Fruit fly (Drosophila melanogaster) whole organism, prepupa: ENCODE measurements around the gene Hira.

Experiments used
- Blimp-1 ChIP-seq: fragments of 200-800 bp; sonication (Bioruptor generic); optimal IDR thresholded peaks from 3 replicates; lab custom pipeline; 2017; ENCODE audit warnings: missing biosample characterization, missing genetic modification characterization, mild to moderate bottlenecking, moderate library complexity, missing genetic modification reagents
- CG10669 ChIP-seq: fragments of 200-800 bp; sonication (Bioruptor generic); optimal IDR thresholded peaks from 3 replicates; lab custom pipeline; 2018; ENCODE audit warnings: missing biosample characterization, mild to moderate bottlenecking, missing genetic modification characterization, moderate library complexity
- CG11294 ChIP-seq: fragments of 200-800 bp; sonication (Bioruptor generic); IDR thresholded peaks from 2 replicates; pipeline ENCODE4 v1.3.6; 2022; ENCODE audit warnings: missing biosample characterization, missing genetic modification characterization
- CG11902 ChIP-seq: fragments of 200-800 bp; sonication (Bioruptor generic); optimal IDR thresholded peaks from 3 replicates; lab custom pipeline; 2016; ENCODE audit warnings: missing biosample characterization, missing genetic modification characterization
- CG16779 ChIP-seq: fragments of 200-800 bp; sonication (Bioruptor generic); optimal IDR thresholded peaks from 3 replicates; lab custom pipeline; 2017; ENCODE audit warnings: missing biosample characterization, mild to moderate bottlenecking, missing genetic modification characterization
- CG31627 ChIP-seq: fragments of 200-800 bp; sonication (Bioruptor generic); optimal IDR thresholded peaks from 3 replicates; lab custom pipeline; 2016; ENCODE audit warnings: missing biosample characterization, missing genetic modification characterization
- CG32006 ChIP-seq: fragments of 200-800 bp; sonication (Bioruptor generic); optimal IDR thresholded peaks from 3 replicates; lab custom pipeline; 2017; ENCODE audit warnings: missing biosample characterization, mild to moderate bottlenecking, missing genetic modification characterization
- CG34406 ChIP-seq: fragments of 200-800 bp; sonication (Bioruptor generic); optimal IDR thresholded peaks from 3 replicates; lab custom pipeline; 2016; ENCODE audit warnings: missing biosample characterization, missing genetic modification characterization
- CG3919 ChIP-seq: fragments of 200-800 bp; sonication (Bioruptor generic); optimal IDR thresholded peaks from 3 replicates; lab custom pipeline; 2016; ENCODE audit warnings: missing biosample characterization, missing genetic modification characterization
- CG4318 ChIP-seq: fragments of 200-800 bp; sonication (Bioruptor generic); optimal IDR thresholded peaks from 3 replicates; lab custom pipeline; 2017; ENCODE audit warnings: missing biosample characterization, mild to moderate bottlenecking, missing genetic modification characterization
- CG6163 ChIP-seq: fragments of 200-800 bp; sonication (Bioruptor generic); IDR thresholded peaks from 3 replicates; pipeline ENCODE4 v1.3.6; 2022; ENCODE audit warnings: missing biosample characterization, missing genetic modification characterization
- CG6792 ChIP-seq: fragments of 200-800 bp; sonication (Bioruptor generic); optimal IDR thresholded peaks from 3 replicates; lab custom pipeline; 2016; ENCODE audit warnings: missing biosample characterization, missing genetic modification characterization
- CG6808 ChIP-seq: fragments of 200-800 bp; sonication (Bioruptor generic); optimal IDR thresholded peaks from 3 replicates; lab custom pipeline; 2017; ENCODE audit warnings: missing biosample characterization, missing genetic modification characterization, mild to moderate bottlenecking, moderate library complexity, missing genetic modification reagents
- CG6854 ChIP-seq: fragments of 200-800 bp; sonication (Bioruptor generic); optimal IDR thresholded peaks from 2 replicates; lab custom pipeline; 2017; ENCODE audit warnings: missing biosample characterization, mild to moderate bottlenecking, missing genetic modification characterization
- CG7368 ChIP-seq: fragments of 200-800 bp; sonication (Bioruptor generic); optimal IDR thresholded peaks from 3 replicates; lab custom pipeline; 2016; ENCODE audit warnings: missing biosample characterization, missing genetic modification characterization
- CG9139 ChIP-seq: fragments of 200-800 bp; sonication (Bioruptor generic); optimal IDR thresholded peaks from 3 replicates; lab custom pipeline; 2017; ENCODE audit warnings: missing biosample characterization, mild to moderate bottlenecking, missing genetic modification characterization
- Eip75B ChIP-seq: fragments of 200-800 bp; sonication (Bioruptor generic); optimal IDR thresholded peaks from 3 replicates; lab custom pipeline; 2016; ENCODE audit warnings: missing biosample characterization, missing genetic modification characterization
- Eip78C ChIP-seq: fragments of 200-800 bp; sonication (Bioruptor generic); peaks from one replicate; lab custom pipeline; 2016; ENCODE audit warnings: missing biosample characterization, missing genetic modification characterization
- Eip93F ChIP-seq: fragments of 200-800 bp; sonication (Bioruptor generic); optimal IDR thresholded peaks from 2 replicates; lab custom pipeline; 2016; ENCODE audit warnings: missing biosample characterization, mild to moderate bottlenecking, missing genetic modification characterization
- Ets21C ChIP-seq: fragments of 200-800 bp; sonication (Bioruptor generic); optimal IDR thresholded peaks from 3 replicates; lab custom pipeline; 2016; ENCODE audit warnings: missing biosample characterization, missing genetic modification characterization
- Ets96B ChIP-seq: fragments of 200-800 bp; optimal IDR thresholded peaks from 2 replicates; lab custom pipeline; 2019; ENCODE audit warnings: missing biosample characterization, mild to moderate bottlenecking, missing genetic modification characterization, moderate library complexity
- Gug ChIP-seq: fragments of 200-800 bp; sonication (Bioruptor generic); IDR thresholded peaks from 2 replicates; pipeline ENCODE4 v1.3.6; 2022; ENCODE audit warnings: missing biosample characterization, missing genetic modification characterization
- Hr39 ChIP-seq: fragments of 200-800 bp; sonication (Bioruptor generic); optimal IDR thresholded peaks from 2 replicates; lab custom pipeline; 2016; ENCODE audit warnings: missing biosample characterization, missing genetic modification characterization
- Hr4 ChIP-seq: fragments of 200-800 bp; sonication (Bioruptor generic); optimal IDR thresholded peaks from 3 replicates; lab custom pipeline; 2016; ENCODE audit warnings: missing biosample characterization, missing genetic modification characterization
- Lpt ChIP-seq: fragments of 200-800 bp; sonication (Bioruptor generic); optimal IDR thresholded peaks from 3 replicates; lab custom pipeline; 2016; ENCODE audit warnings: missing biosample characterization, missing genetic modification characterization
- Met ChIP-seq: fragments of 200-800 bp; sonication (Bioruptor generic); optimal IDR thresholded peaks from 3 replicates; lab custom pipeline; 2016; ENCODE audit warnings: missing biosample characterization, missing genetic modification characterization
- OdsH ChIP-seq: fragments of 200-800 bp; sonication (Bioruptor generic); optimal IDR thresholded peaks from 3 replicates; lab custom pipeline; 2016; ENCODE audit warnings: missing biosample characterization, missing genetic modification characterization
- Sox102F ChIP-seq: fragments of 200-800 bp; sonication (Bioruptor generic); optimal IDR thresholded peaks from 2 replicates; lab custom pipeline; 2016; ENCODE audit warnings: missing biosample characterization, mild to moderate bottlenecking, missing genetic modification characterization
- Sox14 ChIP-seq: fragments of 200-800 bp; sonication (Bioruptor generic); optimal IDR thresholded peaks from 3 replicates; lab custom pipeline; 2016; ENCODE audit warnings: missing biosample characterization, missing genetic modification characterization
- Sox15 ChIP-seq: fragments of 200-800 bp; sonication (Bioruptor generic); optimal IDR thresholded peaks from 3 replicates; lab custom pipeline; 2016; ENCODE audit warnings: missing biosample characterization, missing genetic modification characterization
- achi ChIP-seq: fragments of 200-800 bp; sonication (Bioruptor generic); optimal IDR thresholded peaks from 3 replicates; lab custom pipeline; 2016; ENCODE audit warnings: missing biosample characterization, missing genetic modification characterization
- acj6 ChIP-seq: fragments of 200-800 bp; sonication (Bioruptor generic); optimal IDR thresholded peaks from 3 replicates; lab custom pipeline; 2016; ENCODE audit warnings: missing biosample characterization, missing genetic modification characterization
- cyc ChIP-seq: fragments of 200-800 bp; sonication (Bioruptor generic); optimal IDR thresholded peaks from 3 replicates; lab custom pipeline; 2016; ENCODE audit warnings: missing biosample characterization, missing genetic modification characterization
- dac ChIP-seq: fragments of 200-800 bp; sonication (Bioruptor generic); optimal IDR thresholded peaks from 2 replicates; lab custom pipeline; 2017; ENCODE audit warnings: missing biosample characterization, mild to moderate bottlenecking, missing genetic modification characterization
- dsx ChIP-seq: fragments of 200-800 bp; optimal IDR thresholded peaks from 3 replicates; lab custom pipeline; 2019; ENCODE audit warnings: missing biosample characterization, mild to moderate bottlenecking, missing genetic modification characterization, moderate library complexity; ENCODE audit not compliant: poor library complexity, severe bottlenecking
- fd85E ChIP-seq: fragments of 200-800 bp; sonication (Bioruptor generic); optimal IDR thresholded peaks from 3 replicates; lab custom pipeline; 2016; ENCODE audit warnings: missing biosample characterization, missing genetic modification characterization
- fkh ChIP-seq: fragments of 200-800 bp; sonication (Bioruptor generic); optimal IDR thresholded peaks from 3 replicates; lab custom pipeline; 2017; ENCODE audit warnings: missing biosample characterization, mild to moderate bottlenecking, missing genetic modification characterization, moderate library complexity
- lz ChIP-seq: fragments of 200-800 bp; sonication (Bioruptor generic); optimal IDR thresholded peaks from 3 replicates; lab custom pipeline; 2016; ENCODE audit warnings: missing biosample characterization, missing genetic modification characterization
- net ChIP-seq: fragments of 200-800 bp; sonication (Bioruptor generic); optimal IDR thresholded peaks from 3 replicates; lab custom pipeline; 2016; ENCODE audit warnings: missing biosample characterization, missing genetic modification characterization
- salr ChIP-seq, 2 experiments: fragments of 200-800 bp; sonication (Bioruptor generic); optimal IDR thresholded peaks; 3 replicates each; lab custom pipeline; 2016 to 2018; ENCODE audit warnings: missing biosample characterization in 2 of 2, missing genetic modification characterization in 2 of 2, mild to moderate bottlenecking in 1 of 2
- spab ChIP-seq: fragments of 200-800 bp; sonication (Bioruptor generic); optimal IDR thresholded peaks from 2 replicates; lab custom pipeline; 2017; ENCODE audit warnings: missing biosample characterization, mild to moderate bottlenecking, missing genetic modification characterization, missing genetic modification reagents
- ss ChIP-seq, 2 experiments: fragments of 200-800 bp; sonication (Bioruptor generic); optimal IDR thresholded peaks; 2 replicates in 1 of 2; 3 replicates in 1 of 2; lab custom pipeline; 2017 to 2018; ENCODE audit warnings: mild to moderate bottlenecking in 2 of 2, missing biosample characterization in 2 of 2, missing genetic modification characterization in 2 of 2, moderate library complexity in 1 of 2
- svp ChIP-seq: fragments of 200-800 bp; sonication (Bioruptor generic); peaks from one replicate; lab custom pipeline; 2016; ENCODE audit warnings: missing biosample characterization, missing genetic modification characterization
- topi ChIP-seq: fragments of 200-800 bp; sonication (Bioruptor generic); optimal IDR thresholded peaks from 3 replicates; lab custom pipeline; 2016; ENCODE audit warnings: missing biosample characterization, missing genetic modification characterization
- vri ChIP-seq: fragments of 200-800 bp; sonication (Bioruptor generic); optimal IDR thresholded peaks from 3 replicates; lab custom pipeline; 2016; ENCODE audit warnings: missing biosample characterization, mild to moderate bottlenecking, missing genetic modification characterization

Gene Hira

DNA sequence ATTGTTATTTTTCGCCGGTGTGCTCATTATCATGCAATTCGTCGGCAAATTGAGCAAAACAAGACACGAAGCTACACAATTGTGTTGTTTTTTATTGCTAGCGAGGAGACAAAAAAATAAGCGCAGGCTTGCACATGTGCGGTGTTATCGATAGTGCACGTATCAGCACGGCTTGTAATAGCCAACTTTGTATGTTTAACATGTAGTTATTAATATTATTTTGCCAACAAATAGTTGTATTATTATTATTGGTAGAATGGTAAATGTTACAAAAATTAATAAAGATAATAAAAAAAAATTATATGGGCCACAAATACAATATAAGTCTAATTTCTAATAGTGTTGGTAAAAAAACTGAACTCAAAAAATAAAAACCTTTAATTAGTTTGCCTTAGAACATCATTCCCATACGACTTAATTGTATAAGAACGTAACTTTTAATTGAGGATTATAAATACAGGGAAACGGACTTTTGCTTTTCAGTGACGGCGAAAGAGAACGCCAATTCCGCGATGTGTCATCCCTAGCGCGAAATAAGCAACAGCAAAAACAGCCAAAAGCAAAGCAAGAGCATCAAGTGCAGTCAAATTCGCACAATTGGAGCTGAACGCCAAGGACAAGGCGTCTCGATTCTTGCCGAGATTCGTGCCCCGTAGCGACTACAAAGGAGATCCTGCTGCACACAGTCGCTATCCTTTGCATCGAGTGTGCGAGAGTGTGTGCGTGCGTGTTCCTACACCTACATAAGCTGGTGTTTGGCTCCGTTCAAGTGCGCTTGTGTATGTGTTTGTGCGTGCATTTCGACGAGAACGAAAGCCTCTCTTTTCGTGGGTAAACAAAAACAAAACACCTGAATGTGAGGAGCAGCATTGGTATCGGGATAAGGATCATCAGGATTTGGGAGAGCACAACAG, 6.6 kb downstream of the Hira start, which contains the start of the genes NELF-B and CG12155 (continued):
- TF ChIP-seq salr (GFP tag; optimal IDR thresholded peaks at IDR 0.05; lab: Kevin White, UChicago) (no peak), Eip93F (no peak), Eip78C (GFP tag; lab: Kevin White, UChicago) (peak; percentile 77), CG32006 (GFP tag; lab: Kevin White, UChicago) (peak; percentile 69), CG10669 (no peak), CG11294 (GFP tag; lab: Robert Waterston, UW) (no peak), CG7368 (GFP tag; lab: Kevin White, UChicago) (no peak), vri (no peak), CG3919 (GFP tag; lab: Kevin White, UChicago) (no peak), CG16779 (tag; lab: Kevin White, UChicago) (no peak)
- TF ChIP-seq, all 60 proteins: peak for 21

DNA sequence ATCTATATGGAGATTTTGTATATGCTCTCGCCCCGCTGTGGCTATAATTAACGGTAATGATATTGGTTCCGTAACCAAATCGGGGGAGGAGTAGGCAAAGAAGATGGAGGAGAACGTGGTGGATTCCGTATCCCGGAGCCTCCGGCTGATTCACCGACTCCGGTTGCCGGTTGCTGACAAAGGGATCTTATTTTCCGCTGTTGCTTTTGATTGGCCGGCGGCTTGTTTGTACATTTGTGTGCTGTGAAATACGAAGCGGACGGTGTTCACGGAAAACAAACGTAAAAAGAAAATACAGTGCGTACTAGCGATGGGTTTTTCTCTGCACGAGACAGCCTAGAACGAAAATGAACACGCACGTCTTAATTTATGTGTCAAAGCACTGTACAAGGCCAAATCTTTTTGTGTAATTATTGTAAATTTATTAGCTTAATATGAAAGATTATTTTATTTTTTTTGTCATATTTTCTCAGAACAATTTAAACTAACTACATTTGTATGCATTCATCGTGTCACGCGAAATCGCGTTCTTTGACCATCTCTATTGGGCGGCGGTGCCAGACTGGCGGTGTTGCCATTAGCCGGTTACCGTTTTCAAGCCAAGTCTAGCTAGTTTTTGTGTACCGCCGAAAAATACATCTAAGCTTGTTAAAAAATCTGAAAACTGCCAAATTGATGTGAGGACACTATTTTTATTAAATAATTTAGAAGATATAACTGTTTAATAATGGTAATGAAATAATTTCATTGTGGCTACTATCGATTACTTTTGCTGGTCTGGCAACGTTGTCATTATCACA, 12.4 kb downstream of the Hira start, which contains the start of the genes Pdp and Rab39:
Gene Pdp, minus strand, starts transcription at position 521 of the 800 bp plus-strand sequence.
Gene Rab39, plus strand, starts transcription at position 793 of the 800 bp plus-strand sequence.
- TF ChIP-seq dac, result peak; percentile 48
- peak; percentile 56 for TF ChIP-seq fkh (GFP tag; lab: Kevin White, UChicago)
- peak; percentile 72 for TF ChIP-seq CG34406
- peak; percentile 50 for TF ChIP-seq CG11902
- peak; percentile 77 for TF ChIP-seq Hr39 (GFP tag; lab: Kevin White, UChicago)
- TF ChIP-seq Eip75B (GFP tag; lab: Kevin White, UChicago), result peak; percentile 59
- peak; percentile 49 to 52 for TF ChIP-seq salr (GFP tag; optimal IDR thresholded peaks at IDR 0.05; lab: Kevin White, UChicago)
- peak; percentile 9 for TF ChIP-seq Sox102F
- peak; percentile 67 for TF ChIP-seq CG6792 (GFP tag; lab: Kevin White, UChicago)
- TF ChIP-seq fd85E (GFP tag; lab: Kevin White, UChicago), result no peak
- peak; percentile 81 for TF ChIP-seq svp (GFP tag; lab: Kevin White, UChicago)
- TF ChIP-seq cyc (GFP tag; lab: Kevin White, UChicago), result peak; percentile 74
- no peak for TF ChIP-seq CG6854
- peak; percentile 24 for TF ChIP-seq Blimp-1
- peak; percentile 71 for TF ChIP-seq CG31627
- TF ChIP-seq CG9139, result no peak
- TF ChIP-seq Sox14 (GFP tag; lab: Kevin White, UChicago), result peak; percentile 64
- peak; percentile 35 for TF ChIP-seq Lpt (GFP tag; lab: Kevin White, UChicago)
- peak; percentile 54 for TF ChIP-seq Ets96B (tag; lab: Kevin White, UChicago)
- peak; percentile 80 for TF ChIP-seq lz (GFP tag; lab: Kevin White, UChicago)
- no peak for TF ChIP-seq vri
- TF ChIP-seq Hr4 (GFP tag; lab: Kevin White, UChicago), result peak; percentile 77
- TF ChIP-seq achi (GFP tag; lab: Kevin White, UChicago), result peak; percentile 73
- TF ChIP-seq Gug (GFP tag; lab: Robert Waterston, UW), result peak; percentile 42; the same call in 1 of the 2 replicates
- TF ChIP-seq acj6 (GFP tag; lab: Kevin White, UChicago), result peak; percentile 75
- peak; percentile 19 for TF ChIP-seq CG6808
- TF ChIP-seq CG6163 (GFP tag; lab: Robert Waterston, UW), result peak; percentile 72
- TF ChIP-seq topi (GFP tag; lab: Kevin White, UChicago), result peak; percentile 72
- TF ChIP-seq Met (GFP tag; lab: Kevin White, UChicago), result peak; percentile 71
- peak; percentile 55 for TF ChIP-seq dsx (GFP tag; lab: Kevin White, UChicago)
- TF ChIP-seq CG3919 (GFP tag; lab: Kevin White, UChicago), result peak; percentile 66
- peak; percentile 61 for TF ChIP-seq Ets21C (GFP tag; lab: Kevin White, UChicago)
- no peak for TF ChIP-seq CG16779 (tag; lab: Kevin White, UChicago)
- TF ChIP-seq OdsH (GFP tag; lab: Kevin White, UChicago), result peak; percentile 80
- peak; percentile 90 for TF ChIP-seq Eip78C (GFP tag; lab: Kevin White, UChicago)
- TF ChIP-seq ss (GFP tag; optimal IDR thresholded peaks at IDR 0.05; lab: Kevin White, UChicago), result peak in 1 of 2 experiments; percentile 27
- TF ChIP-seq net (GFP tag; lab: Kevin White, UChicago), result peak; percentile 31
- TF ChIP-seq Sox15, result peak; percentile 59
- peak; percentile 64 for TF ChIP-seq CG4318 (GFP tag; lab: Kevin White, UChicago)
- TF ChIP-seq spab (GFP tag; lab: Kevin White, UChicago), result no peak
